Worm (Caenorhabditis elegans): ENCODE results near the gene C49H3.3.

C49H3.3 gene

ce11 chrIV:7903359-7903758 lies 20.8 kb upstream of the C49H3.3 start, which contains the start of gene C49H3.6:
Gene C49H3.6 (plus strand): TSS chrIV:7903738.
- TF ChIP-seq nhr-129 (tag; optimal IDR thresholded peaks at IDR 0.05) (peak; percentile 74), lin-39 (tag; optimal IDR thresholded peaks at IDR 0.05) (no peak), C34F6.9 (tag; optimal IDR thresholded peaks at IDR 0.05) (peak; percentile 77), mab-5 (tag; optimal IDR thresholded peaks at IDR 0.05) (no peak), lsy-2 (tag; optimal IDR thresholded peaks at IDR 0.05) (peak; percentile 6 to 69), ceh-82 (tag; optimal IDR thresholded peaks at IDR 0.05) (no peak), sem-4 (tag; optimal IDR thresholded peaks at IDR 0.05) (peak; percentile 64), nhr-25 (tag; optimal IDR thresholded peaks at IDR 0.05) (no peak), unc-55 (GFP tag; optimal IDR thresholded peaks at IDR 0.05) (peak; percentile 52), elt-1 (tag; optimal IDR thresholded peaks at IDR 0.05) (no peak), nhr-237 (tag; optimal IDR thresholded peaks at IDR 0.05) (no peak), nhr-11 (tag; optimal IDR thresholded peaks at IDR 0.05) (no peak), fos-1 (tag; optimal IDR thresholded peaks at IDR 0.05) (no peak), crh-2 (tag; optimal IDR thresholded peaks at IDR 0.05) (no peak), aly-2 (tag; optimal IDR thresholded peaks at IDR 0.05) (no peak), unc-39 (tag; optimal IDR thresholded peaks at IDR 0.05) (no peak), lin-11 (tag; optimal IDR thresholded peaks at IDR 0.05) (peak; percentile 1), ama-1 (optimal IDR thresholded peaks at IDR 0.05) (no peak), ztf-11 (tag; optimal IDR thresholded peaks at IDR 0.05) (no peak), F13H6.1 (tag; optimal IDR thresholded peaks at IDR 0.05) (peak; percentile 30), nhr-6 (tag; optimal IDR thresholded peaks at IDR 0.05) (no peak), ztf-1 (GFP tag; conservative IDR thresholded peaks at IDR 0.05) (no peak), unc-62 (GFP tag; optimal IDR thresholded peaks at IDR 0.05) (no peak), sma-9 (GFP tag; optimal IDR thresholded peaks at IDR 0.05) (peak; percentile 29), sma-9 (tag; optimal IDR thresholded peaks at IDR 0.05) (no peak), skn-1 (tag; optimal IDR thresholded peaks at IDR 0.05) (no peak), blmp-1 (tag; optimal IDR thresholded peaks at IDR 0.05; ENCODE audit: insufficient read depth) (no peak), mdl-1 (tag; optimal IDR thresholded peaks at IDR 0.05) (no peak), alr-1 (tag; optimal IDR thresholded peaks at IDR 0.05) (no peak), sma-3 (GFP tag; optimal IDR thresholded peaks at IDR 0.05) (no peak), R02D3.7 (tag; optimal IDR thresholded peaks at IDR 0.05) (no peak), gmeb-1 (tag; optimal IDR thresholded peaks at IDR 0.05) (no peak), lin-13 (GFP tag; optimal IDR thresholded peaks at IDR 0.05) (no peak)

- TF ChIP-seq nhr-23 (tag; optimal IDR thresholded peaks at IDR 0.05), result no peak
- no peak for TF ChIP-seq peb-1 (tag; optimal IDR thresholded peaks at IDR 0.05)
- TF ChIP-seq dmd-4 (tag; optimal IDR thresholded peaks at IDR 0.05), result no peak
- no peak for TF ChIP-seq nhr-129 (tag; optimal IDR thresholded peaks at IDR 0.05)
- no peak for TF ChIP-seq gmeb-1 (tag; optimal IDR thresholded peaks at IDR 0.05)
- TF ChIP-seq snpc-4 (tag; optimal IDR thresholded peaks at IDR 0.05), result no peak
- TF ChIP-seq nhr-25 (tag; optimal IDR thresholded peaks at IDR 0.05), result no peak
- no peak for TF ChIP-seq aly-2 (tag; optimal IDR thresholded peaks at IDR 0.05)
- no peak for TF ChIP-seq ceh-82 (tag; optimal IDR thresholded peaks at IDR 0.05)
- TF ChIP-seq sma-3 (GFP tag; optimal IDR thresholded peaks at IDR 0.05), result no peak
- TF ChIP-seq R02D3.7 (tag; optimal IDR thresholded peaks at IDR 0.05), result no peak
- no peak for TF ChIP-seq F13H6.1 (tag; optimal IDR thresholded peaks at IDR 0.05)
- TF ChIP-seq mab-5 (tag; optimal IDR thresholded peaks at IDR 0.05), result no peak
- no peak for TF ChIP-seq ztf-11 (tag; optimal IDR thresholded peaks at IDR 0.05)
- TF ChIP-seq lin-13 (GFP tag; optimal IDR thresholded peaks at IDR 0.05), result no peak
- TF ChIP-seq mdl-1 (tag; optimal IDR thresholded peaks at IDR 0.05), result no peak
- no peak for TF ChIP-seq sma-9 (GFP tag; optimal IDR thresholded peaks at IDR 0.05)
- TF ChIP-seq sma-9 (tag; optimal IDR thresholded peaks at IDR 0.05), result no peak
- no peak for TF ChIP-seq mbf-1 (tag; optimal IDR thresholded peaks at IDR 0.05)
- no peak for TF ChIP-seq nhr-237 (tag; optimal IDR thresholded peaks at IDR 0.05)
Measured at ce11 chrIV:7906643-7907042, 17.5 kb upstream of the C49H3.3 start.

DNA sequence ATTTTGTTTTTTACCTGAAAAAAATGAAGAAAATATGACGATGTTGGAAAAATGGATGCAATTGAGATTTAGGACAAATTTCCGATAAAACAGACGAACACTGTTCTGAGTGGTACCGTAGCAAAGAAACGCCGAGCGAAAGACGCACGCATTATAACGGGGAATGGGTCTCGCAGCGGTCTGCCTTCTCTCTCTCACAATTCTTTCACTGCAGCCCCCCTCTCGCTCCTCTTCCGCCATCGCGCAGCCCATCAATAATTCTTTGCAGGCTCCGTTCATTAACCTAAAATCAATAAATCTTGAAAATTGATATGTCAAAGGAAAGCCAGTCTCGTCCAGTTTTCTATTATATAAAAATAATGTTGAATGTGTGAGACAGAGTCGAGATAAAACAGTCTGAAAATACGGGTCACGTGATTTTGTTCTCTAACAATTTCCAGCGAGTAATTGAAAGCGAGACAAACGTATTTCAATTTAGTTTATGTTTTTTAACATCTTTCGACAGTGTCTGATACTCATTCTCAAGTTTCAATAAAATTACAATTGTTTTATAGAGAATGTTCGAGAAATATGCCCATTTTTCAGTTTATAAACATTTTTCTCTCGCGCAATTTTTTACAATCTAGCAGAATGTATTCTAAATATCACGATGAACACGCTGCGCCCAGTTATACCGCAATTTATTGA lies 14.6 kb upstream of the C49H3.3 start:
- TF ChIP-seq crh-2 (tag; optimal IDR thresholded peaks at IDR 0.05) (no peak), fos-1 (tag; optimal IDR thresholded peaks at IDR 0.05) (no peak), mab-5 (tag; optimal IDR thresholded peaks at IDR 0.05) (no peak), lsy-2 (tag; optimal IDR thresholded peaks at IDR 0.05) (peak in 1 of 2 experiments; percentile 57), skn-1 (tag; optimal IDR thresholded peaks at IDR 0.05) (no peak), unc-55 (GFP tag; optimal IDR thresholded peaks at IDR 0.05) (peak; percentile 31), ama-1 (optimal IDR thresholded peaks at IDR 0.05) (peak; percentile 34), elt-1 (tag; optimal IDR thresholded peaks at IDR 0.05) (no peak), C34F6.9 (tag; optimal IDR thresholded peaks at IDR 0.05) (peak; percentile 42), nhr-6 (tag; optimal IDR thresholded peaks at IDR 0.05) (no peak)
